Worm (Caenorhabditis elegans) whole organism, L1 larva: ENCODE results near the gene trpa-1.

Experiments
- dpl-1 ChIP-seq, 3 experiments: fragments of 150-350 bp in 2 of 3; sonication (generic microtip) in 1 of 3; optimal IDR thresholded peaks; 2 replicates each; lab custom pipeline; 2014 to 2017; ENCODE audit warnings: missing biosample characterization in 3 of 3, missing genetic modification characterization in 3 of 3, missing genetic modification reagents in 3 of 3
- fos-1 ChIP-seq: fragments of 150-350 bp; optimal IDR thresholded peaks from 2 replicates; lab custom pipeline; 2014; ENCODE audit warnings: missing biosample characterization, missing genetic modification characterization
- lsy-2 ChIP-seq, 2 experiments: fragments of 150-350 bp; optimal IDR thresholded peaks; 2 replicates each; lab custom pipeline; 2014; ENCODE audit warnings: missing biosample characterization in 2 of 2, missing genetic modification characterization in 2 of 2
- mdl-1 ChIP-seq, 2 experiments: fragments of 150-350 bp; optimal IDR thresholded peaks; 2 replicates each; lab custom pipeline; 2014 to 2017; ENCODE audit warnings: missing biosample characterization in 2 of 2, missing genetic modification characterization in 2 of 2, inconsistent platforms in 1 of 2
- mep-1 ChIP-seq: fragments of 150-350 bp; optimal IDR thresholded peaks from 2 replicates; lab custom pipeline; 2014; ENCODE audit warnings: missing biosample characterization, missing genetic modification characterization
- nhr-11 ChIP-seq: fragments of 150-350 bp; optimal IDR thresholded peaks from 2 replicates; lab custom pipeline; 2014; ENCODE audit warnings: missing biosample characterization, missing genetic modification characterization
- nhr-76 ChIP-seq: sonication (generic microtip); optimal IDR thresholded peaks from 2 replicates; lab custom pipeline; 2017; ENCODE audit warnings: missing biosample characterization, missing genetic modification characterization
- nhr-77 ChIP-seq: fragments of 150-350 bp; optimal IDR thresholded peaks from 2 replicates; lab custom pipeline; 2014; ENCODE audit warnings: missing biosample characterization, missing genetic modification characterization
- sptf-1 ChIP-seq: fragments of 150-350 bp; optimal IDR thresholded peaks from 2 replicates; lab custom pipeline; 2014; ENCODE audit warnings: missing biosample characterization, missing genetic modification characterization
- unc-86 ChIP-seq: sonication (generic microtip); optimal IDR thresholded peaks from 2 replicates; lab custom pipeline; 2016; ENCODE audit warnings: missing genetic modification characterization, missing compliant biosample characterization

- TF ChIP-seq nhr-76 = no peak
- TF ChIP-seq nhr-77 = no peak
- TF ChIP-seq lsy-2 (tag; optimal IDR thresholded peaks at IDR 0.05; lab: Kevin White, UChicago) = no peak
- TF ChIP-seq mep-1 = peak; percentile 3
- TF ChIP-seq nhr-11 (tag; lab: Kevin White, UChicago) = no peak
- TF ChIP-seq mdl-1 (tag; optimal IDR thresholded peaks at IDR 0.05; lab: Kevin White, UChicago) = no peak
- TF ChIP-seq dpl-1 (GFP tag; optimal IDR thresholded peaks at IDR 0.05; lab: Kevin White, UChicago) = no peak
- TF ChIP-seq fos-1 (tag; lab: Kevin White, UChicago) = no peak
- no peak for TF ChIP-seq sptf-1 (tag; lab: Kevin White, UChicago)
- TF ChIP-seq unc-86 (tag; lab: Kevin White, UChicago) = no peak
Measured at ce11 chrIV:11883478-11883877, 19.2 kb downstream of the trpa-1 start.
